Worm (Caenorhabditis elegans) whole organism, young adult: Measurements from ENCODE around the gene Y62E10A.13.

Experiments
- B0035.1 ChIP-seq: sonication (generic microtip); optimal IDR thresholded peaks from 2 replicates; lab custom pipeline; 2016; ENCODE audit warnings: missing genetic modification characterization, mild to moderate bottlenecking, missing compliant biosample characterization, missing genotype, missing genetic modification reagents
- B0261.1 ChIP-seq: sonication (generic microtip); optimal IDR thresholded peaks from 2 replicates; lab custom pipeline; 2016; ENCODE audit warnings: mild to moderate bottlenecking, missing genetic modification characterization, moderate library complexity, missing compliant biosample characterization
- B0336.3 ChIP-seq: fragments of 200-800 bp; sonication (Bioruptor generic); IDR thresholded peaks from 2 replicates; pipeline ENCODE4 v1.3.6; 2022; ENCODE audit warnings: missing genetic modification characterization, missing compliant biosample characterization
- F22D6.2 ChIP-seq: sonication (generic microtip); optimal IDR thresholded peaks from 2 replicates; lab custom pipeline; 2016; ENCODE audit warnings: mild to moderate bottlenecking, missing genetic modification characterization, missing compliant biosample characterization
- F33H1.4 ChIP-seq: fragments of 200-800 bp; sonication (Bioruptor generic); IDR thresholded peaks from 2 replicates; pipeline ENCODE4 v1.3.6; 2022; ENCODE audit warnings: missing genetic modification reagents, missing genetic modification characterization, missing compliant biosample characterization
- F49E8.2 ChIP-seq: sonication (generic microtip); optimal IDR thresholded peaks from 3 replicates; lab custom pipeline; 2017; ENCODE audit warnings: missing genetic modification characterization, mild to moderate bottlenecking, missing compliant biosample characterization, antibody characterized with exemption, moderate library complexity; ENCODE audit not compliant: insufficient read depth
- K11D2.4 ChIP-seq: fragments of 200-800 bp; sonication (Bioruptor generic); IDR thresholded peaks from 2 replicates; pipeline ENCODE4 v1.3.6; 2022; ENCODE audit warnings: missing genetic modification reagents, missing genetic modification characterization, missing compliant biosample characterization
- Y53G8AR.9 ChIP-seq: fragments of 200-800 bp; sonication (Bioruptor generic); conservative IDR thresholded peaks from 2 replicates; pipeline ENCODE4 v1.3.6; 2022; ENCODE audit warnings: missing genetic modification reagents, missing genetic modification characterization, missing compliant biosample characterization
- Y56A3A.18 ChIP-seq: fragments of 200-800 bp; sonication (Bioruptor generic); IDR thresholded peaks from 2 replicates; pipeline ENCODE4 v1.3.6; 2022; ENCODE audit warnings: missing genetic modification reagents, missing genetic modification characterization, missing compliant biosample characterization
- ZK185.1 ChIP-seq: sonication (generic microtip); optimal IDR thresholded peaks from 2 replicates; lab custom pipeline; 2016; ENCODE audit warnings: mild to moderate bottlenecking, missing genetic modification characterization, missing compliant biosample characterization; ENCODE audit not compliant: poor library complexity, severe bottlenecking
- ama-1 ChIP-seq, 3 experiments: fragments of 150-350 bp in 1 of 3; sonication (generic microtip) in 2 of 3; optimal IDR thresholded peaks; 2 replicates each; lab custom pipeline; 2014 to 2018; ENCODE audit warnings: missing biosample characterization in 2 of 3, missing genetic modification characterization in 2 of 3, missing genetic modification reagents in 2 of 3
- athp-1 ChIP-seq: sonication (generic microtip); optimal IDR thresholded peaks from 2 replicates; lab custom pipeline; 2017; ENCODE audit warnings: mild to moderate bottlenecking, missing genetic modification characterization, missing compliant biosample characterization
- cebp-1 ChIP-seq, 2 experiments: fragments of 200-800 bp in 1 of 2; sonication (Bioruptor generic) in 1 of 2; sonication (generic microtip) in 1 of 2; IDR thresholded peaks in 1 of 2; optimal IDR thresholded peaks in 1 of 2; 2 replicates each; pipeline versions ENCODE4 v1.3.6 to Lab custom; 2017 to 2022; ENCODE audit warnings: missing compliant biosample characterization in 2 of 2, missing genetic modification characterization in 2 of 2, mild to moderate bottlenecking in 1 of 2, missing genetic modification reagents in 1 of 2, moderate library complexity in 1 of 2
- cebp-2 ChIP-seq: fragments of 200-800 bp; sonication (Bioruptor generic); IDR thresholded peaks from 2 replicates; pipeline ENCODE4 v1.3.6; 2022; ENCODE audit warnings: missing genetic modification characterization, missing compliant biosample characterization
- ceh-27 ChIP-seq: fragments of 200-800 bp; sonication (Bioruptor generic); optimal IDR thresholded peaks from 2 replicates; lab custom pipeline; 2018; ENCODE audit warnings: mild to moderate bottlenecking, missing genetic modification characterization, moderate library complexity, missing compliant biosample characterization
- dox-1 ChIP-seq: fragments of 200-800 bp; sonication (Bioruptor generic); IDR thresholded peaks from 2 replicates; pipeline ENCODE4 v1.3.6; 2022; ENCODE audit warnings: missing genetic modification reagents, missing genetic modification characterization, missing compliant biosample characterization
- dpff-1 ChIP-seq: sonication (generic microtip); optimal IDR thresholded peaks from 2 replicates; lab custom pipeline; 2017; ENCODE audit warnings: mild to moderate bottlenecking, missing genetic modification characterization, missing compliant biosample characterization
- efl-1 ChIP-seq: fragments of 150-350 bp; optimal IDR thresholded peaks from 2 replicates; lab custom pipeline; 2014; ENCODE audit warnings: missing biosample characterization, missing genetic modification reagents, missing genetic modification characterization
- egl-44 ChIP-seq: fragments of 200-800 bp; sonication (Bioruptor generic); IDR thresholded peaks from 2 replicates; pipeline ENCODE4 v1.3.6; 2022; ENCODE audit warnings: missing genetic modification reagents, missing genetic modification characterization, missing compliant biosample characterization
- gei-17 ChIP-seq: fragments of 200-800 bp; sonication (Bioruptor generic); optimal IDR thresholded peaks from 2 replicates; lab custom pipeline; 2018; ENCODE audit warnings: mild to moderate bottlenecking, missing genetic modification characterization, missing compliant biosample characterization
- hlh-26 ChIP-seq: fragments of 200-800 bp; sonication (Bioruptor generic); conservative IDR thresholded peaks from 2 replicates; pipeline ENCODE4 v1.3.6; 2022; ENCODE audit warnings: missing genetic modification reagents, missing genetic modification characterization, missing compliant biosample characterization
- hmg-1.2 ChIP-seq: fragments of 200-800 bp; sonication (Bioruptor generic); IDR thresholded peaks from 2 replicates; pipeline ENCODE4 v1.3.6; 2022; ENCODE audit warnings: missing genetic modification reagents, missing genetic modification characterization, missing compliant biosample characterization
- hmg-20 ChIP-seq: fragments of 200-800 bp; sonication (Bioruptor generic); IDR thresholded peaks from 2 replicates; pipeline ENCODE4 v1.3.6; 2022; ENCODE audit warnings: missing genetic modification reagents, missing genetic modification characterization, missing compliant biosample characterization
- hsf-1 ChIP-seq: fragments of 200-800 bp; sonication (Bioruptor generic); IDR thresholded peaks from 2 replicates; pipeline ENCODE4 v1.3.6; 2022; ENCODE audit warnings: missing genetic modification reagents, missing genetic modification characterization, missing compliant biosample characterization
- lin-40 ChIP-seq: sonication (generic microtip); optimal IDR thresholded peaks from 2 replicates; lab custom pipeline; 2016; ENCODE audit warnings: missing genetic modification characterization, mild to moderate bottlenecking, missing compliant biosample characterization, missing genotype, missing genetic modification reagents
- lin-54 ChIP-seq: fragments of 200-800 bp; sonication (Bioruptor generic); optimal IDR thresholded peaks from 2 replicates; lab custom pipeline; 2018; ENCODE audit warnings: mild to moderate bottlenecking, missing genetic modification characterization, missing compliant biosample characterization
- madf-3 ChIP-seq: fragments of 200-800 bp; sonication (Bioruptor generic); IDR thresholded peaks from 2 replicates; pipeline ENCODE4 v1.3.6; 2022; ENCODE audit warnings: missing genetic modification reagents, missing genetic modification characterization, missing compliant biosample characterization
- madf-8 ChIP-seq: fragments of 200-800 bp; sonication (Bioruptor generic); conservative IDR thresholded peaks from 2 replicates; pipeline ENCODE4 v1.3.6; 2022; ENCODE audit warnings: missing genetic modification reagents, missing genetic modification characterization, missing compliant biosample characterization
- mcd-1 ChIP-seq: fragments of 200-800 bp; sonication (Bioruptor generic); IDR thresholded peaks from 2 replicates; pipeline ENCODE4 v1.3.6; 2022; ENCODE audit warnings: missing genetic modification reagents, missing genetic modification characterization, missing compliant biosample characterization
- nfya-2 ChIP-seq: fragments of 200-800 bp; sonication (Bioruptor generic); IDR thresholded peaks from 2 replicates; pipeline ENCODE4 v1.3.6; 2022; ENCODE audit warnings: missing genetic modification reagents, missing genetic modification characterization, missing compliant biosample characterization
- nfyb-1 ChIP-seq: fragments of 200-800 bp; sonication (Bioruptor generic); IDR thresholded peaks from 2 replicates; pipeline ENCODE4 v1.3.6; 2022; ENCODE audit warnings: missing genetic modification reagents, missing genetic modification characterization, missing compliant biosample characterization
- nhr-120 ChIP-seq: fragments of 200-800 bp; sonication (Bioruptor generic); IDR thresholded peaks from 2 replicates; pipeline ENCODE4 v1.3.6; 2022; ENCODE audit warnings: missing genetic modification characterization, missing compliant biosample characterization
- pbrm-1 ChIP-seq: fragments of 200-800 bp; sonication (Bioruptor generic); IDR thresholded peaks from 2 replicates; pipeline ENCODE4 v1.3.6; 2022; ENCODE audit warnings: missing genetic modification reagents, missing genetic modification characterization, missing compliant biosample characterization
- repo-1 ChIP-seq: sonication (generic microtip); optimal IDR thresholded peaks from 2 replicates; lab custom pipeline; 2017; ENCODE audit warnings: mild to moderate bottlenecking, missing genetic modification characterization, missing compliant biosample characterization
- rpc-1 ChIP-seq, 2 experiments: fragments of 150-350 bp in 1 of 2; sonication (generic microtip) in 1 of 2; optimal IDR thresholded peaks; 2 replicates each; lab custom pipeline; 2014 to 2018; ENCODE audit warnings: missing biosample characterization in 1 of 2, missing genetic modification characterization in 1 of 2, missing genetic modification reagents in 1 of 2, missing genotype in 1 of 2
- snpc-3.4 ChIP-seq: sonication (generic microtip); optimal IDR thresholded peaks from 2 replicates; lab custom pipeline; 2017; ENCODE audit warnings: missing genetic modification characterization, mild to moderate bottlenecking, missing compliant biosample characterization, antibody characterized with exemption, moderate library complexity, missing genotype, missing genetic modification reagents
- tlf-1 ChIP-seq: fragments of 200-800 bp; sonication (Bioruptor generic); optimal IDR thresholded peaks from 2 replicates; lab custom pipeline; 2018; ENCODE audit warnings: mild to moderate bottlenecking, missing genetic modification characterization, missing compliant biosample characterization
- unc-130 ChIP-seq: sonication (generic microtip); optimal IDR thresholded peaks from 2 replicates; lab custom pipeline; 2016; ENCODE audit warnings: missing genetic modification reagents, missing genetic modification characterization, missing compliant biosample characterization
- ztf-6 ChIP-seq: fragments of 200-800 bp; sonication (Bioruptor generic); IDR thresholded peaks from 2 replicates; pipeline ENCODE4 v1.3.6; 2022; ENCODE audit warnings: missing genetic modification reagents, missing genetic modification characterization, missing compliant biosample characterization

Gene Y62E10A.13

DNA sequence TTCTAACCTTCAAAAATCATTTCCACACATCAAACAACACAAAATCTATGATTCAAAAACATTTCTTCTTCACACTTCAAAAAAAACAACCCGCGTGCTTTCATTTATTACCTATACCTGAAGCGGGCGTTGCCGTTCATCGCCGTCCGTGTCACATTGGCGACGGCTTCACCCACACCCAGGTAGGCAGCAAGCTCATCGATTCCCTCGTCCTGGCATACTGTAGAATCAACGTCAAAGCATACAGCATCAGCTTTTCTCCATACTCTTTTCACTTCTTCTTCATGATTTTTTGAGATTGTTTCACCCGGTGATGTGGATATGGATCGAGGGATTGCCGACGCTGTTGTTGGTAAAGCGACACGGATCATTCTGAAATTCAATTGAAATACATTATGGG lies 6.6 kb downstream of the Y62E10A.13 start (continued):
- TF ChIP-seq athp-1 (no peak), lin-54 (GFP tag; lab: Kevin White, UChicago) (no peak), repo-1 (tag; lab: Kevin White, UChicago) (no peak), ztf-6 (GFP tag; lab: Robert Waterston, UW) (no peak), hlh-26 (GFP tag; lab: Robert Waterston, UW) (no peak)

DNA sequence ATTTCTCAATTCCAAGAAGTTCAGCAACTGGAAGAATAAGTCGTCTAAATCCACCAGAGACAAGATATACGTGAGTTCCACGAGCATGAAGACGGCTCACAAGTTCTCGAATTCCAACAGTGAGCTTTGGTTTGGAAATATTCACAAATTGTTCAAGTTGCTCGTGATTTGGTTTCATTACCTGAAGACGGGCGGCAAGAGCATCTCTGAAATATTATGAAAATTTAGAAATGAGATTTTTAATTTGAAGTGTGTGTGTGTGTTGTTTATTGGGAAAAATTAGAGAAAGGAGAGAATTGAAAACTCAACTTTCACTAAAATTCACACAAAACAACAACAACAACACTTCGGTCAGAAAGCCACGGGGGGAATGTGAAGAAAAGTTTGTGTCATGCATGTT lies 8.1 kb downstream of the Y62E10A.13 start:
- TF ChIP-seq repo-1 (tag; lab: Kevin White, UChicago), result peak; percentile 52
- TF ChIP-seq dox-1, result no peak
- TF ChIP-seq nhr-120 (GFP tag; lab: Robert Waterston, UW), result no peak
- no peak for TF ChIP-seq unc-130 (GFP tag; lab: Kevin White, UChicago)

DNA sequence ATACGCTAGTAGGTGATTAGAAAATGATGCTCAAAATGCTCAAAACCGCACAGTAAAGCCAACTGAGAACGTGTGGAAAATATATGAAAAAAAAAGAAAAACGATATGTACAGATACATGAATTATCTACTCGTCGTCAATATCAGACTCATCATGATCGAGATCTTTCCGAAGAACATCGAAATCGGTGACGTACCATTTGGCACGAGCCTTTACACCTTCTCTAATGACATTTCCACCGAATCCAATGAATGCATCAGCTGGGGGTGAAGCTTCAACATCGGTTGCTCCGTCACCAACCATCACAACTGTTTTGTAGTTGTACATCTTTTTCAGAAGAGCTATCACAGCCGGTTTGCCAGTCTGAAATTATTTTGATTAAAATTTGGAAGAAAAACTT lies 9.6 kb downstream of the Y62E10A.13 start:
- no peak for TF ChIP-seq hlh-26 (GFP tag; lab: Robert Waterston, UW)
- TF ChIP-seq ZK185.1 (tag; lab: Kevin White, UChicago), result peak; percentile 74
- TF ChIP-seq F33H1.4 (GFP tag; lab: Robert Waterston, UW), result no peak
- TF ChIP-seq Y56A3A.18 (GFP tag; lab: Robert Waterston, UW), result no peak
- TF ChIP-seq B0336.3 (GFP tag; lab: Robert Waterston, UW), result no peak
- TF ChIP-seq efl-1 (GFP tag; lab: Kevin White, UChicago), result no peak
- TF ChIP-seq F49E8.2, result no peak
- 0 out of 2 replicates have a peak, but pooled peaks have one; percentile 6 for TF ChIP-seq pbrm-1 (GFP tag; lab: Robert Waterston, UW)

DNA sequence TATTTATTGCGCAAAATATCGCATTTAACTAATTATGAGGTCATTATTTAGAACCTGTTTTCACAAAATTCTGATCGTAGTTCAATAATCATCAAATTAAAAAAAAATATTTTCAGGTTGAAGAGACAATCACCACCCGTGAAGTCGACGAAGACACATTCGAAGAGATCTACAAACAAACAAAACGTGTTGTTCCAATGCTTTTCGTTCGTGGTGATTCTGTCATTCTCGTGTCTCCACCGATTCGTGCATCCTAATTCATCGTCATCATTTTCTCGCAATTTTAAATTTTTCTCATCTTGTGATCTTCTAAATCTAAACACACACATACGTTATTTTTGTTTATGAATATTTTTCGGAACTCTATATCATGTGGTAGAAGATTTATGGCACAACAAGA lies 10.1 kb downstream of the Y62E10A.13 start:
- peak; percentile 29 for TF ChIP-seq F22D6.2 (tag; lab: Kevin White, UChicago)
- peak; percentile 30 for TF ChIP-seq snpc-3.4 (tag; lab: Kevin White, UChicago)
- TF ChIP-seq ama-1 (optimal IDR thresholded peaks at IDR 0.05; lab: Kevin White, UChicago), result peak; percentile 62
- no peak for TF ChIP-seq ama-1 (GFP tag; optimal IDR thresholded peaks at IDR 0.05; lab: Kevin White, UChicago)
- 0 out of 2 replicates have a peak, but pooled peaks have one; percentile 57 for TF ChIP-seq Y53G8AR.9
- peak; percentile 18 for TF ChIP-seq ceh-27 (GFP tag; lab: Kevin White, UChicago)
- TF ChIP-seq egl-44 (GFP tag; lab: Robert Waterston, UW), result no peak
- TF ChIP-seq repo-1 (tag; lab: Kevin White, UChicago), result peak; percentile 82
- TF ChIP-seq ZK185.1 (tag; lab: Kevin White, UChicago), result peak; percentile 36
- peak; percentile 74 for TF ChIP-seq B0035.1
- TF ChIP-seq K11D2.4 (GFP tag; lab: Robert Waterston, UW), result peak; percentile 60
- peak; percentile 51 for TF ChIP-seq mcd-1
- TF ChIP-seq hmg-20 (GFP tag; lab: Robert Waterston, UW), result 0 out of 2 replicates have a peak, but pooled peaks have one; percentile 3
- no peak for TF ChIP-seq nfya-2 (GFP tag; lab: Robert Waterston, UW)
- peak; percentile 47 for TF ChIP-seq lin-40 (tag; lab: Kevin White, UChicago)
- TF ChIP-seq B0336.3 (GFP tag; lab: Robert Waterston, UW), result peak; percentile 70
- TF ChIP-seq cebp-2 (GFP tag; lab: Robert Waterston, UW), result 0 out of 2 replicates have a peak, but pooled peaks have one; percentile 32
- TF ChIP-seq dpff-1, result peak; percentile 50
- peak; percentile 21 for TF ChIP-seq hmg-1.2
- no peak for TF ChIP-seq cebp-1 (GFP tag; IDR thresholded peaks at IDR 0.05; lab: Robert Waterston, UW)
- TF ChIP-seq cebp-1 (tag; optimal IDR thresholded peaks at IDR 0.05; lab: Kevin White, UChicago), result peak; percentile 56
- TF ChIP-seq tlf-1 (GFP tag; lab: Kevin White, UChicago), result peak; percentile 29
- no peak for TF ChIP-seq B0261.1 (tag; lab: Kevin White, UChicago)
- TF ChIP-seq madf-8 (GFP tag; lab: Robert Waterston, UW), result no peak
- TF ChIP-seq nfyb-1, result 0 out of 2 replicates have a peak, but pooled peaks have one; percentile 34
- no peak for TF ChIP-seq rpc-1 (optimal IDR thresholded peaks at IDR 0.05; lab: Kevin White, UChicago)
- TF ChIP-seq rpc-1 (tag; optimal IDR thresholded peaks at IDR 0.05; lab: Kevin White, UChicago), result no peak
- 0 out of 2 replicates have a peak, but pooled peaks have one; percentile 60 for TF ChIP-seq madf-3 (GFP tag; lab: Robert Waterston, UW)
- peak; percentile 67; the same call in 1 of the 2 replicates for TF ChIP-seq Y56A3A.18 (GFP tag; lab: Robert Waterston, UW)
- TF ChIP-seq pbrm-1 (GFP tag; lab: Robert Waterston, UW), result peak; percentile 71
- TF ChIP-seq gei-17 (GFP tag; lab: Kevin White, UChicago), result peak; percentile 20
- TF ChIP-seq hsf-1 (GFP tag; lab: Robert Waterston, UW), result no peak
